Fruit fly (Drosophila melanogaster) S2 (cell line): Measurements from ENCODE around the gene natalisin.

Source experiments
- CG8478 ChIP-seq: fragments of >200 bp; optimal IDR thresholded peaks from 2 replicates; lab custom pipeline; 2018
- CTCF ChIP-seq, 2 experiments: fragments of >200 bp; optimal IDR thresholded peaks; 2 replicates each; lab custom pipeline; 2018

dm6 chr3R:14414900-14415299 is 3.5 kb upstream of the natalisin start:
- no peak for TF ChIP-seq CTCF (optimal IDR thresholded peaks at IDR 0.05; lab: Kevin White, UChicago)
- no peak for TF ChIP-seq CG8478 (lab: Kevin White, UChicago)
